Worm (Caenorhabditis elegans) whole organism, midembryonic: ENCODE results near the gene rpt-4.

Source experiments
- T22C8.4 ChIP-seq: fragments of 200-800 bp; sonication (Bioruptor generic); IDR thresholded peaks from 2 replicates; pipeline ENCODE4 v1.3.6; 2022; ENCODE audit warnings: missing genetic modification characterization, missing compliant biosample characterization
- cog-1 ChIP-seq: sonication (generic microtip); optimal IDR thresholded peaks from 2 replicates; lab custom pipeline; 2016; ENCODE audit warnings: missing genetic modification characterization, missing compliant biosample characterization
- flt-1 ChIP-seq: fragments of 200-800 bp; sonication (Bioruptor generic); IDR thresholded peaks from 2 replicates; pipeline ENCODE4 v1.3.6; 2022; ENCODE audit warnings: missing genetic modification characterization, missing compliant biosample characterization
- klf-2 ChIP-seq: fragments of 200-800 bp; sonication (Bioruptor generic); conservative IDR thresholded peaks from 2 replicates; pipeline ENCODE4 v1.3.6; 2022; ENCODE audit warnings: missing genetic modification reagents, missing genetic modification characterization, missing compliant biosample characterization
- med-1 ChIP-seq: sonication (generic microtip); optimal IDR thresholded peaks from 2 replicates; lab custom pipeline; 2017; ENCODE audit warnings: missing genetic modification characterization, mild to moderate bottlenecking, missing compliant biosample characterization, antibody characterized with exemption, missing genetic modification reagents; ENCODE audit not compliant: insufficient read depth
- ref-1 ChIP-seq: fragments of 200-800 bp; sonication (Bioruptor generic); conservative IDR thresholded peaks from 2 replicates; pipeline ENCODE4 v1.3.6; 2022; ENCODE audit warnings: missing genetic modification reagents, missing genetic modification characterization, missing compliant biosample characterization
- tab-1 ChIP-seq: fragments of 200-800 bp; sonication (Bioruptor generic); IDR thresholded peaks from 2 replicates; pipeline ENCODE4 v1.3.6; 2022; ENCODE audit warnings: missing genetic modification characterization, missing compliant biosample characterization
- ztf-23 ChIP-seq: fragments of 200-800 bp; sonication (Bioruptor generic); IDR thresholded peaks from 2 replicates; pipeline ENCODE4 v1.3.6; 2022; ENCODE audit warnings: missing genetic modification reagents, missing genetic modification characterization, missing compliant biosample characterization
- ztf-29 ChIP-seq: fragments of 200-800 bp; sonication (Bioruptor generic); IDR thresholded peaks from 2 replicates; pipeline ENCODE4 v1.3.6; 2022; ENCODE audit warnings: missing genetic modification reagents, missing genetic modification characterization, missing compliant biosample characterization

Gene rpt-4

ce11 chrII:46116-46515 is at the start of gene rpt-4:
Gene rpt-4, minus strand, starts transcription at chrII:46216.
- no peak for TF ChIP-seq ref-1 (GFP tag; lab: Robert Waterston, UW)
- no peak for TF ChIP-seq med-1 (GFP tag; lab: Kevin White, UChicago)
- TF ChIP-seq flt-1 (GFP tag; lab: Robert Waterston, UW) = no peak
- no peak for TF ChIP-seq ztf-23
- TF ChIP-seq ztf-29 = no peak
- no peak for TF ChIP-seq cog-1
- TF ChIP-seq klf-2 (GFP tag; lab: Robert Waterston, UW) = no peak
- no peak for TF ChIP-seq T22C8.4 (GFP tag; lab: Robert Waterston, UW)
- no peak for TF ChIP-seq tab-1 (GFP tag; lab: Robert Waterston, UW)

- no peak for TF ChIP-seq klf-2 (GFP tag; lab: Robert Waterston, UW)
- TF ChIP-seq flt-1 (GFP tag; lab: Robert Waterston, UW) = no peak
- no peak for TF ChIP-seq ztf-29
- TF ChIP-seq ztf-23 = no peak
- no peak for TF ChIP-seq ref-1 (GFP tag; lab: Robert Waterston, UW)
- no peak for TF ChIP-seq cog-1
- no peak for TF ChIP-seq tab-1 (GFP tag; lab: Robert Waterston, UW)
- TF ChIP-seq med-1 (GFP tag; lab: Kevin White, UChicago) = no peak
- TF ChIP-seq T22C8.4 (GFP tag; lab: Robert Waterston, UW) = no peak
Measured at ce11 chrII:95177-95576, 49.2 kb upstream of the rpt-4 start, which contains the start of gene C50D2.7. Gene C50D2.7, minus strand, starts transcription at chrII:95277.

- TF ChIP-seq med-1 (GFP tag; lab: Kevin White, UChicago) (no peak), flt-1 (GFP tag; lab: Robert Waterston, UW) (no peak), ztf-23 (no peak), cog-1 (no peak), ztf-29 (no peak)
Measured at ce11 chrII:91419-91818, 45.4 kb upstream of the rpt-4 start, which contains the start of gene mcat-1. Gene mcat-1, minus strand, starts transcription at chrII:91519.

- TF ChIP-seq flt-1 (GFP tag; lab: Robert Waterston, UW) (no peak), ztf-23 (no peak), med-1 (GFP tag; lab: Kevin White, UChicago) (no peak), T22C8.4 (GFP tag; lab: Robert Waterston, UW) (no peak), cog-1 (no peak), ztf-29 (no peak), klf-2 (GFP tag; lab: Robert Waterston, UW) (no peak), tab-1 (GFP tag; lab: Robert Waterston, UW) (no peak), ref-1 (GFP tag; lab: Robert Waterston, UW) (no peak)
Measured at ce11 chrII:87937-88336, 41.9 kb upstream of the rpt-4 start.

ce11 chrII:86794-87193 is 40.8 kb upstream of the rpt-4 start:
- no peak for TF ChIP-seq klf-2 (GFP tag; lab: Robert Waterston, UW)
- TF ChIP-seq tab-1 (GFP tag; lab: Robert Waterston, UW) = no peak
- TF ChIP-seq med-1 (GFP tag; lab: Kevin White, UChicago) = no peak
- no peak for TF ChIP-seq ztf-23
- TF ChIP-seq ref-1 (GFP tag; lab: Robert Waterston, UW) = no peak
- TF ChIP-seq ztf-29 = no peak
- TF ChIP-seq flt-1 (GFP tag; lab: Robert Waterston, UW) = no peak
- TF ChIP-seq cog-1 = no peak
- no peak for TF ChIP-seq T22C8.4 (GFP tag; lab: Robert Waterston, UW)

- TF ChIP-seq tab-1 (GFP tag; lab: Robert Waterston, UW) = no peak
Measured at ce11 chrII:84134-84533, 38.1 kb upstream of the rpt-4 start, which contains the start of gene C50D2.6. Gene C50D2.6, plus strand, starts transcription at chrII:84434.

ce11 chrII:79166-79565 is 33.1 kb upstream of the rpt-4 start, which contains the start of gene C23H3.9:
Gene C23H3.9, minus strand, starts transcription at chrII:79266.
- TF ChIP-seq tab-1 (GFP tag; lab: Robert Waterston, UW) (no peak), med-1 (GFP tag; lab: Kevin White, UChicago) (no peak), ztf-23 (no peak), cog-1 (no peak), T22C8.4 (GFP tag; lab: Robert Waterston, UW) (no peak), klf-2 (GFP tag; lab: Robert Waterston, UW) (no peak), ref-1 (GFP tag; lab: Robert Waterston, UW) (no peak), ztf-29 (no peak), flt-1 (GFP tag; lab: Robert Waterston, UW) (no peak)

- TF ChIP-seq T22C8.4 (GFP tag; lab: Robert Waterston, UW) (no peak), flt-1 (GFP tag; lab: Robert Waterston, UW) (no peak), klf-2 (GFP tag; lab: Robert Waterston, UW) (no peak), ref-1 (GFP tag; lab: Robert Waterston, UW) (no peak), ztf-29 (no peak)
Measured at ce11 chrII:76662-77061, 30.6 kb upstream of the rpt-4 start.

ce11 chrII:75831-76230 is 29.8 kb upstream of the rpt-4 start:
- no peak for TF ChIP-seq med-1 (GFP tag; lab: Kevin White, UChicago)
- no peak for TF ChIP-seq cog-1
- no peak for TF ChIP-seq tab-1 (GFP tag; lab: Robert Waterston, UW)
- TF ChIP-seq T22C8.4 (GFP tag; lab: Robert Waterston, UW) = no peak
- TF ChIP-seq ztf-23 = no peak
- no peak for TF ChIP-seq flt-1 (GFP tag; lab: Robert Waterston, UW)
- TF ChIP-seq ref-1 (GFP tag; lab: Robert Waterston, UW) = no peak
- no peak for TF ChIP-seq klf-2 (GFP tag; lab: Robert Waterston, UW)
- no peak for TF ChIP-seq ztf-29

ce11 chrII:73892-74291 is 27.9 kb upstream of the rpt-4 start:
- TF ChIP-seq T22C8.4 (GFP tag; lab: Robert Waterston, UW) (no peak), cog-1 (no peak), med-1 (GFP tag; lab: Kevin White, UChicago) (no peak), klf-2 (GFP tag; lab: Robert Waterston, UW) (no peak), ref-1 (GFP tag; lab: Robert Waterston, UW) (no peak), ztf-29 (no peak), ztf-23 (no peak), flt-1 (GFP tag; lab: Robert Waterston, UW) (no peak), tab-1 (GFP tag; lab: Robert Waterston, UW) (no peak)
